Fruit fly (Drosophila melanogaster): Measurements from ENCODE around the gene noc.

noc gene

dm6 chr2L:14519251-14519650, 28.6 kb downstream of the noc start (continued):
- no peak for TF ChIP-seq her (GFP tag; optimal IDR thresholded peaks at IDR 0.05)
- no peak for TF ChIP-seq kni (GFP tag; optimal IDR thresholded peaks at IDR 0.05)
- TF ChIP-seq CG33213 (GFP tag; optimal IDR thresholded peaks at IDR 0.05), result no peak
- peak; percentile 58 for TF ChIP-seq CG31441 (GFP tag; IDR thresholded peaks at IDR 0.05)
- TF ChIP-seq CG33557 (GFP tag; optimal IDR thresholded peaks at IDR 0.05), result no peak
- no peak for TF ChIP-seq nau (GFP tag; optimal IDR thresholded peaks at IDR 0.05)
- peak; percentile 5 to 53 for TF ChIP-seq chif (GFP tag; optimal IDR thresholded peaks at IDR 0.05)
- TF ChIP-seq lbe (GFP tag; optimal IDR thresholded peaks at IDR 0.05), result peak; percentile 57
- TF ChIP-seq Stat92E (GFP tag; optimal IDR thresholded peaks at IDR 0.05), result no peak
- no peak for TF ChIP-seq MBD-R2 (GFP tag; IDR thresholded peaks at IDR 0.05)
- TF ChIP-seq CG10147 (GFP tag; optimal IDR thresholded peaks at IDR 0.05), result no peak
- TF ChIP-seq Fer2 (tag; optimal IDR thresholded peaks at IDR 0.05), result no peak
- TF ChIP-seq so (GFP tag; IDR thresholded peaks at IDR 0.05), result 0 out of 3 replicates have a peak, but pooled peaks have one; percentile 4
- no peak for TF ChIP-seq CG32772 (GFP tag; IDR thresholded peaks at IDR 0.05)
- no peak for TF ChIP-seq CG12769 (tag; optimal IDR thresholded peaks at IDR 0.05)
- TF ChIP-seq zen (tag; optimal IDR thresholded peaks at IDR 0.05), result peak; percentile 34
- TF ChIP-seq pros (GFP tag; optimal IDR thresholded peaks at IDR 0.05), result peak; percentile 26
- TF ChIP-seq crol (GFP tag; IDR thresholded peaks at IDR 0.05), result no peak
- TF ChIP-seq ase (GFP tag; IDR thresholded peaks at IDR 0.05), result no peak
- no peak for TF ChIP-seq zfh2 (GFP tag; optimal IDR thresholded peaks at IDR 0.05)
- TF ChIP-seq gt (GFP tag; IDR thresholded peaks at IDR 0.05), result no peak
- no peak for TF ChIP-seq mld (GFP tag; IDR thresholded peaks at IDR 0.05; ENCODE audit: partially characterized antibody)
- no peak for TF ChIP-seq CG1792 (GFP tag; optimal IDR thresholded peaks at IDR 0.05)
- TF ChIP-seq CG6175 (GFP tag; IDR thresholded peaks at IDR 0.05), result no peak
- no peak for TF ChIP-seq CG3838 (GFP tag; optimal IDR thresholded peaks at IDR 0.05)
- no peak for TF ChIP-seq crc (GFP tag; optimal IDR thresholded peaks at IDR 0.05)
- no peak for TF ChIP-seq CG15011 (GFP tag; optimal IDR thresholded peaks at IDR 0.05)
- no peak for TF ChIP-seq CTCF (GFP tag; optimal IDR thresholded peaks at IDR 0.05)
- no peak for TF ChIP-seq hth (optimal IDR thresholded peaks at IDR 0.05)
- TF ChIP-seq sisA (GFP tag; IDR thresholded peaks at IDR 0.05), result peak; percentile 20; the same call in 1 of the 2 replicates
- TF ChIP-seq HHEX (GFP tag; optimal IDR thresholded peaks at IDR 0.05), result no peak
- TF ChIP-seq chn (GFP tag; optimal IDR thresholded peaks at IDR 0.05), result peak; percentile 47
- TF ChIP-seq Sin3A (optimal IDR thresholded peaks at IDR 0.05), result no peak
- no peak for TF ChIP-seq Elba2 (GFP tag; optimal IDR thresholded peaks at IDR 0.05)
- no peak for TF ChIP-seq chinmo (GFP tag; IDR thresholded peaks at IDR 0.05; ENCODE audit: partially characterized antibody)
- TF ChIP-seq TFAM (GFP tag; optimal IDR thresholded peaks at IDR 0.05), result no peak
- no peak for TF ChIP-seq Dref (GFP tag; IDR thresholded peaks at IDR 0.05)
- TF ChIP-seq HLH54F (GFP tag; optimal IDR thresholded peaks at IDR 0.05), result no peak
- TF ChIP-seq YL-1 (GFP tag; optimal IDR thresholded peaks at IDR 0.05), result no peak
- peak; percentile 63; the same call in 2 of the 3 replicates for TF ChIP-seq tgo (GFP tag; IDR thresholded peaks at IDR 0.05)
- TF ChIP-seq CG11085 (GFP tag; IDR thresholded peaks at IDR 0.05), result no peak
- TF ChIP-seq CG4617 (GFP tag; optimal IDR thresholded peaks at IDR 0.05; ENCODE audit: borderline replicate concordance), result no peak
- peak; percentile 5 for TF ChIP-seq Bteb2 (GFP tag; optimal IDR thresholded peaks at IDR 0.05)
- TF ChIP-seq CG34224 (GFP tag; IDR thresholded peaks at IDR 0.05; ENCODE audit: partially characterized antibody), result no peak
- peak; percentile 91 for TF ChIP-seq D19B (GFP tag; optimal IDR thresholded peaks at IDR 0.05)
- no peak for TF ChIP-seq Trl (optimal IDR thresholded peaks at IDR 0.05)
- no peak for TF ChIP-seq Trl (GFP tag; optimal IDR thresholded peaks at IDR 0.05)
- peak; percentile 67 for TF ChIP-seq CG10979 (tag; optimal IDR thresholded peaks at IDR 0.05)
- TF ChIP-seq Ptx1 (GFP tag; IDR thresholded peaks at IDR 0.05), result peak; percentile 65
- peak; percentile 79 for TF ChIP-seq CG17328 (GFP tag; IDR thresholded peaks at IDR 0.05)
- no peak for TF ChIP-seq exex (tag; optimal IDR thresholded peaks at IDR 0.05)
- TF ChIP-seq tll (GFP tag; optimal IDR thresholded peaks at IDR 0.05), result no peak

Measured in whole organism, embryonic.